Worm (Caenorhabditis elegans) whole organism, L4 larva: ENCODE results near the gene M02E1.1.

Experiments used
- F10B5.3 ChIP-seq: sonication (generic microtip); optimal IDR thresholded peaks from 2 replicates; lab custom pipeline; 2016; ENCODE audit warnings: mild to moderate bottlenecking, missing genetic modification characterization, missing compliant biosample characterization
- F37D6.2 ChIP-seq: sonication (generic microtip); optimal IDR thresholded peaks from 2 replicates; lab custom pipeline; 2016; ENCODE audit warnings: mild to moderate bottlenecking, missing genetic modification characterization, missing compliant biosample characterization
- T20F7.1 ChIP-seq: fragments of 200-800 bp; sonication (Bioruptor generic); optimal IDR thresholded peaks from 2 replicates; lab custom pipeline; 2018; ENCODE audit warnings: mild to moderate bottlenecking, missing genetic modification characterization, missing compliant biosample characterization
- aha-1 ChIP-seq: fragments of 150-350 bp; peaks from one replicate; lab custom pipeline; 2014; ENCODE audit warnings: missing biosample characterization, missing genetic modification characterization
- ceh-20 ChIP-seq: fragments of 200-800 bp; sonication (Bioruptor generic); IDR thresholded peaks from 2 replicates; pipeline ENCODE4 v1.3.6; 2022; ENCODE audit warnings: missing genetic modification reagents, missing genetic modification characterization, missing compliant biosample characterization
- ceh-44 ChIP-seq: fragments of 200-800 bp; sonication (Bioruptor generic); IDR thresholded peaks from 2 replicates; pipeline ENCODE4 v1.3.6; 2022; ENCODE audit warnings: missing genetic modification reagents, missing genetic modification characterization, missing compliant biosample characterization
- ceh-82 ChIP-seq: sonication (generic microtip); optimal IDR thresholded peaks from 2 replicates; lab custom pipeline; 2017; ENCODE audit warnings: missing biosample characterization, missing genetic modification characterization
- ctbp-1 ChIP-seq: fragments of 200-800 bp; sonication (Bioruptor generic); IDR thresholded peaks from 2 replicates; pipeline ENCODE4 v1.3.6; 2022; ENCODE audit warnings: missing genetic modification reagents, missing genetic modification characterization, missing compliant biosample characterization
- daf-12 ChIP-seq: fragments of 150-350 bp; optimal IDR thresholded peaks from 2 replicates; lab custom pipeline; 2014; ENCODE audit warnings: missing biosample characterization, missing genetic modification reagents, missing genetic modification characterization
- daf-16 ChIP-seq, 3 experiments: sonication (generic microtip); optimal IDR thresholded peaks; 2 replicates each; lab custom pipeline; 2016 to 2017; ENCODE audit warnings: missing genetic modification characterization in 3 of 3, missing genetic modification reagents in 3 of 3, mild to moderate bottlenecking in 2 of 3, missing compliant biosample characterization in 2 of 3, missing biosample characterization in 1 of 3, moderate library complexity in 1 of 3
- dmd-6 ChIP-seq: fragments of 200-800 bp; sonication (Bioruptor generic); IDR thresholded peaks from 2 replicates; pipeline ENCODE4 v1.3.6; 2022; ENCODE audit warnings: missing genetic modification reagents, missing genetic modification characterization, missing compliant biosample characterization
- dmd-8 ChIP-seq: fragments of 200-800 bp; sonication (Bioruptor generic); IDR thresholded peaks from 2 replicates; pipeline ENCODE4 v1.3.6; 2022; ENCODE audit warnings: missing genetic modification characterization, missing compliant biosample characterization
- dmd-9 ChIP-seq: fragments of 200-800 bp; sonication (Bioruptor generic); IDR thresholded peaks from 2 replicates; pipeline ENCODE4 v1.3.6; 2022; ENCODE audit warnings: missing genetic modification reagents, missing genetic modification characterization, missing compliant biosample characterization
- dpl-1 ChIP-seq: fragments of 150-350 bp; optimal IDR thresholded peaks from 2 replicates; lab custom pipeline; 2014; ENCODE audit warnings: missing biosample characterization, missing genetic modification reagents, missing genetic modification characterization
- dve-1 ChIP-seq: sonication (generic microtip); optimal IDR thresholded peaks from 2 replicates; lab custom pipeline; 2017; ENCODE audit warnings: antibody characterized with exemption, mild to moderate bottlenecking, missing genetic modification characterization, missing compliant biosample characterization; ENCODE audit not compliant: insufficient read depth
- egl-43 ChIP-seq: fragments of 200-800 bp; sonication (Bioruptor generic); IDR thresholded peaks from 2 replicates; pipeline ENCODE4 v1.3.6; 2022; ENCODE audit warnings: missing genetic modification reagents, missing genetic modification characterization, missing compliant biosample characterization
- fkh-10 ChIP-seq: fragments of 150-350 bp; optimal IDR thresholded peaks from 2 replicates; lab custom pipeline; 2014; ENCODE audit warnings: missing biosample characterization, missing genetic modification reagents, missing genetic modification characterization
- hif-1 ChIP-seq, 2 experiments: sonication (generic microtip); optimal IDR thresholded peaks; 2 replicates each; lab custom pipeline; 2016 to 2017; ENCODE audit warnings: missing compliant biosample characterization in 2 of 2, missing genetic modification characterization in 2 of 2, missing genetic modification reagents in 2 of 2, missing genotype in 2 of 2, mild to moderate bottlenecking in 1 of 2
- hlh-11 ChIP-seq: fragments of 200-800 bp; sonication (Bioruptor generic); optimal IDR thresholded peaks from 2 replicates; lab custom pipeline; 2018; ENCODE audit warnings: mild to moderate bottlenecking, missing genetic modification characterization, missing compliant biosample characterization
- hlh-30 ChIP-seq: sonication (generic microtip); optimal IDR thresholded peaks from 2 replicates; lab custom pipeline; 2017; ENCODE audit warnings: antibody characterized with exemption, mild to moderate bottlenecking, missing genetic modification characterization, missing compliant biosample characterization; ENCODE audit not compliant: insufficient read depth
- hmg-1.1 ChIP-seq: fragments of 200-800 bp; sonication (Bioruptor generic); IDR thresholded peaks from 2 replicates; pipeline ENCODE4 v1.3.6; 2022; ENCODE audit warnings: missing genetic modification reagents, missing genetic modification characterization, missing compliant biosample characterization
- jun-1 ChIP-seq: fragments of 150-350 bp; optimal IDR thresholded peaks from 2 replicates; lab custom pipeline; 2014; ENCODE audit warnings: missing biosample characterization, missing genetic modification reagents, missing genetic modification characterization
- lin-1 ChIP-seq: fragments of 200-800 bp; sonication (Bioruptor generic); IDR thresholded peaks from 2 replicates; pipeline ENCODE4 v1.3.6; 2022; ENCODE audit warnings: missing genetic modification reagents, missing genetic modification characterization, missing compliant biosample characterization
- lin-38 ChIP-seq: fragments of 200-800 bp; sonication (Bioruptor generic); IDR thresholded peaks from 2 replicates; pipeline ENCODE4 v1.3.6; 2022; ENCODE audit warnings: missing genetic modification reagents, missing genetic modification characterization, missing compliant biosample characterization
- lsy-2 ChIP-seq, 2 experiments: fragments of 150-350 bp in 1 of 2; sonication (generic microtip) in 1 of 2; optimal IDR thresholded peaks; 2 replicates each; lab custom pipeline; 2014 to 2017; ENCODE audit warnings: missing biosample characterization in 2 of 2, missing genetic modification characterization in 2 of 2
- mdl-1 ChIP-seq, 2 experiments: fragments of 150-350 bp in 1 of 2; sonication (generic microtip) in 1 of 2; optimal IDR thresholded peaks; 2 replicates each; lab custom pipeline; 2014 to 2017; ENCODE audit warnings: missing biosample characterization in 2 of 2, missing genetic modification characterization in 2 of 2
- mdt-29 ChIP-seq: fragments of 200-800 bp; sonication (Bioruptor generic); IDR thresholded peaks from 2 replicates; pipeline ENCODE4 v1.3.6; 2022; ENCODE audit warnings: missing genetic modification reagents, missing genetic modification characterization, missing compliant biosample characterization
- mep-1 ChIP-seq: fragments of 150-350 bp; sonication (generic microtip); optimal IDR thresholded peaks from 3 replicates; lab custom pipeline; 2014; ENCODE audit warnings: missing biosample characterization, missing genetic modification characterization
- mxl-3 ChIP-seq: fragments of 200-800 bp; sonication (Bioruptor generic); optimal IDR thresholded peaks from 2 replicates; lab custom pipeline; 2018; ENCODE audit warnings: mild to moderate bottlenecking, missing genetic modification characterization, missing compliant biosample characterization
- nhr-11 ChIP-seq: fragments of 150-350 bp; optimal IDR thresholded peaks from 2 replicates; lab custom pipeline; 2014; ENCODE audit warnings: missing biosample characterization, missing genetic modification characterization
- nhr-25 ChIP-seq: sonication (generic microtip); optimal IDR thresholded peaks from 2 replicates; lab custom pipeline; 2017; ENCODE audit warnings: missing genetic modification characterization, mild to moderate bottlenecking, missing compliant biosample characterization, antibody characterized with exemption, moderate library complexity, borderline replicate concordance; ENCODE audit not compliant: insufficient read depth
- nhr-28 ChIP-seq: fragments of 150-350 bp; optimal IDR thresholded peaks from 2 replicates; lab custom pipeline; 2014; ENCODE audit warnings: missing biosample characterization, missing genetic modification characterization
- nhr-48 ChIP-seq: sonication (generic microtip); optimal IDR thresholded peaks from 2 replicates; lab custom pipeline; 2016; ENCODE audit warnings: mild to moderate bottlenecking, missing genetic modification characterization, missing compliant biosample characterization
- pha-4 ChIP-seq, 2 experiments: fragments of 150-350 bp in 1 of 2; fragments of 200-800 bp in 1 of 2; sonication (Bioruptor generic) in 1 of 2; IDR thresholded peaks in 1 of 2; optimal IDR thresholded peaks in 1 of 2; 2 replicates each; pipeline versions ENCODE4 v1.3.6 to Lab custom; 2014 to 2022; ENCODE audit warnings: missing genetic modification characterization in 2 of 2, missing genetic modification reagents in 2 of 2, missing biosample characterization in 1 of 2, missing compliant biosample characterization in 1 of 2
- rbr-2 ChIP-seq: sonication (generic microtip); optimal IDR thresholded peaks from 2 replicates; lab custom pipeline; 2016; ENCODE audit warnings: missing genotype, missing genetic modification characterization, missing compliant biosample characterization
- set-16 ChIP-seq: fragments of 200-800 bp; sonication (Bioruptor generic); IDR thresholded peaks from 2 replicates; pipeline ENCODE4 v1.3.6; 2022; ENCODE audit warnings: missing genetic modification reagents, missing genetic modification characterization, missing compliant biosample characterization
- zag-1 ChIP-seq: fragments of 150-350 bp; optimal IDR thresholded peaks from 2 replicates; lab custom pipeline; 2014; ENCODE audit warnings: missing biosample characterization, missing genetic modification characterization
- zfp-2 ChIP-seq: sonication (generic microtip); optimal IDR thresholded peaks from 2 replicates; lab custom pipeline; 2016; ENCODE audit warnings: mild to moderate bottlenecking, missing genetic modification characterization, missing compliant biosample characterization
- ztf-11 ChIP-seq: fragments of 150-350 bp; optimal IDR thresholded peaks from 2 replicates; lab custom pipeline; 2014; ENCODE audit warnings: missing biosample characterization, missing genetic modification characterization

Gene M02E1.1

DNA sequence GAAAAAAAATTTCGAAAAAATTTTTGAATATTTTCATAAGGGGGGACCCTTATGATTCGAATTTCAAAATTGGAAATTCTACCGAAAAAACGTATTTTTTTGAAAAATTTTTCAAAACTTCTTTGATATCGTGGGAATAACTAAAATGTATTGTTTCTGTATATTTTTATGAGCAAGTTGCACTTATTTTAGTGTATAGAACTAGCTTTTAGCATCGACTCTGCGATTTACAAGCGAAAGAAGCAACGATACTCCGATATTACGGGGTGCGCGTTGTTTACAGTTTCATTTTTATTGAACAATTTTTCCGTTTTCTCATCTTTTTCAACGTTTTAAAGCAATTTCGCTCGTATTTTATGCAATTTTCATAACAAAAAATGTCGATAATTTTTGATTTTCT lies 3.7 kb upstream of the M02E1.1 start, which contains the start of gene M02E1.3:
Gene M02E1.3, plus strand, starts transcription at position 301 of the 400 bp plus-strand sequence.
- peak; percentile 54 for TF ChIP-seq T20F7.1 (GFP tag; lab: Kevin White, UChicago)

DNA sequence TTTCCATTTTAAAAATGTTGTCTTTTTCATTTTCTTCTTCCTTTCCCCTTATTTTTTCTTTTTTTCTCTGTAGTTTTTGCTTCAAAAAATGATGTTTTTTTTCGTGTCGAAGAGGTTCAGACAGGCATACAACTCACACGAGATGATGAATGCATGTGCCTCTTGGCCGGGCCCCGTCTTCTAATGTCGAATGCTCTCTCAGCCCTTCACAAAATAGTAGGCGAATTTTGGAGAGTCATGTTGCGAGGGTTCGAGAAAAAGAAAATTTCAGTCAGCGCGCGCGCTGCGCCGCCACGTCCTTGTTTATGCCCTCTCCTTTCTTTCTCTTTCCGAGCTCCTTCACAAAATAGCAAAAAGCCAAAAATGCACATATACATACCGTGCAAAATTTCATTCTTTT lies 1.9 kb upstream of the M02E1.1 start:
- TF ChIP-seq hlh-30 (tag; lab: Kevin White, UChicago): peak; percentile 95
- TF ChIP-seq ceh-20 (GFP tag; lab: Robert Waterston, UW): 0 out of 2 replicates have a peak, but pooled peaks have one; percentile 43
- no peak for TF ChIP-seq ztf-11 (tag; lab: Kevin White, UChicago)
- TF ChIP-seq nhr-28 (tag; lab: Kevin White, UChicago): peak; percentile 6
- TF ChIP-seq lin-1 (GFP tag; lab: Robert Waterston, UW): peak; percentile 28; the same call in 1 of the 2 replicates
- TF ChIP-seq zfp-2 (tag; lab: Kevin White, UChicago): no peak
- TF ChIP-seq mdl-1 (tag; optimal IDR thresholded peaks at IDR 0.05; lab: Kevin White, UChicago): peak; percentile 90 to 97
- peak; percentile 84 for TF ChIP-seq aha-1 (tag; lab: Kevin White, UChicago)
- TF ChIP-seq dpl-1 (GFP tag; lab: Kevin White, UChicago): peak; percentile 32
- no peak for TF ChIP-seq F10B5.3 (tag; lab: Kevin White, UChicago)
- peak; percentile 35 to 77 for TF ChIP-seq lsy-2 (tag; optimal IDR thresholded peaks at IDR 0.05; lab: Kevin White, UChicago)
- peak; percentile 79 for TF ChIP-seq mep-1 (tag; lab: Kevin White, UChicago)
- peak; percentile 49; the same call in 1 of the 2 replicates for TF ChIP-seq egl-43 (GFP tag; lab: Robert Waterston, UW)
- no peak for TF ChIP-seq daf-12 (tag; lab: Kevin White, UChicago)
- TF ChIP-seq ceh-82 (tag; lab: Kevin White, UChicago): no peak
- peak; percentile 87 for TF ChIP-seq fkh-10 (GFP tag; lab: Kevin White, UChicago)
- TF ChIP-seq F37D6.2 (tag; lab: Kevin White, UChicago): peak; percentile 9
- no peak for TF ChIP-seq mdt-29 (GFP tag; lab: Robert Waterston, UW)
- no peak for TF ChIP-seq ceh-44 (GFP tag; lab: Robert Waterston, UW)
- no peak for TF ChIP-seq nhr-48 (tag; lab: Kevin White, UChicago)
- 0 out of 2 replicates have a peak, but pooled peaks have one; percentile 39 for TF ChIP-seq dmd-9 (GFP tag; lab: Robert Waterston, UW)
- TF ChIP-seq hmg-1.1 (GFP tag; lab: Robert Waterston, UW): peak; percentile 81
- peak in 1 of 2 experiments; percentile 75 for TF ChIP-seq hif-1 (tag; optimal IDR thresholded peaks at IDR 0.05; lab: Kevin White, UChicago)
- peak; percentile 35 for TF ChIP-seq T20F7.1 (GFP tag; lab: Kevin White, UChicago)
- peak; percentile 61 for TF ChIP-seq rbr-2 (tag; lab: Kevin White, UChicago)
- peak in 1 of 2 experiments; percentile 17 for TF ChIP-seq daf-16 (GFP tag; optimal IDR thresholded peaks at IDR 0.05; lab: Kevin White, UChicago)
- TF ChIP-seq daf-16 (tag; optimal IDR thresholded peaks at IDR 0.05; lab: Kevin White, UChicago): peak; percentile 62
- TF ChIP-seq mxl-3 (GFP tag; lab: Kevin White, UChicago): no peak
- TF ChIP-seq dve-1 (tag; lab: Kevin White, UChicago): peak; percentile 59
- TF ChIP-seq dmd-6 (GFP tag; lab: Robert Waterston, UW): peak; percentile 32
- no peak for TF ChIP-seq ctbp-1
- no peak for TF ChIP-seq dmd-8 (GFP tag; lab: Robert Waterston, UW)
- TF ChIP-seq set-16 (GFP tag; lab: Robert Waterston, UW): peak; percentile 33; the same call in 1 of the 2 replicates
- TF ChIP-seq nhr-25 (tag; lab: Kevin White, UChicago): no peak
- TF ChIP-seq hlh-11: peak; percentile 68
- peak; percentile 76 for TF ChIP-seq nhr-11 (tag; lab: Kevin White, UChicago)
- TF ChIP-seq zag-1 (tag; lab: Kevin White, UChicago): no peak
- no peak for TF ChIP-seq jun-1 (tag; lab: Kevin White, UChicago)
- peak; percentile 39; the same call in 1 of the 2 replicates for TF ChIP-seq lin-38 (GFP tag; lab: Robert Waterston, UW)
- no peak for TF ChIP-seq pha-4 (GFP tag; IDR thresholded peaks at IDR 0.05; lab: Robert Waterston, UW)
- no peak for TF ChIP-seq pha-4 (tag; optimal IDR thresholded peaks at IDR 0.05; lab: Kevin White, UChicago)
